Worm (Caenorhabditis elegans): ENCODE measurements around the gene mmab-1.

DNA sequence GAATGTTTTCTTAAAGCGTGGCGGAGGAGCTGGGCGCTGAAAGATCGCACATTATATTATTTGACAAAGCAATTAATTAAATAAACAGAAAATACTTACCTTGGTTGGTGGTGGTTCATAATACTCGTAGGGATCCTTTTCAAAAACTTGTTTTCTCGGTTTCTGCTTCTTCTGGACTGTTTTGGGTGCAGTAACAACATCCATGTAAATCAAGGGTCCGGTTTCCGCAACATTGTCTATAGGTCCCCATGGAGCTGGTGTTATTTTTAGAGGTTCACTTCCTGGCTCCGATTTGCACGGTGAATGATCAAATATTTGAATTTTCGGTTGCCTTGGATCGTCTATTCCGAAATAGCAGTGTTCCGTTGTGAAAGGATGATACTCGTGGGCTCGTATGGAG lies 2.2 kb upstream of the mmab-1 start:
- TF ChIP-seq flt-1 (GFP tag; IDR thresholded peaks at IDR 0.05) (no peak), med-1 (GFP tag; optimal IDR thresholded peaks at IDR 0.05; ENCODE audit: insufficient read depth) (no peak), ztf-23 (GFP tag; IDR thresholded peaks at IDR 0.05) (no peak), tab-1 (GFP tag; IDR thresholded peaks at IDR 0.05) (no peak), cog-1 (tag; optimal IDR thresholded peaks at IDR 0.05) (no peak), ref-1 (GFP tag; conservative IDR thresholded peaks at IDR 0.05) (no peak), T22C8.4 (GFP tag; IDR thresholded peaks at IDR 0.05) (no peak), klf-2 (GFP tag; conservative IDR thresholded peaks at IDR 0.05) (no peak), ztf-29 (GFP tag; IDR thresholded peaks at IDR 0.05) (no peak)

All from whole organism, midembryonic.